Worm (Caenorhabditis elegans): ENCODE results near the gene ZC132.9.
"Not testable (repeated sequence)": the region's sequence is repeated elsewhere in the genome, so short reads cannot be mapped to it uniquely, and the experiment has no call there.

ZC132.9 gene

ce11 chrV:4299741-4300140, 20.0 kb downstream of the ZC132.9 start, which contains the start of gene ZC132.3:
TSS of gene ZC132.3 (minus strand) at chrV:4299841.
- no peak for TF ChIP-seq hlh-13 (GFP tag; optimal IDR thresholded peaks at IDR 0.05)
- no peak for TF ChIP-seq tbx-7 (tag; optimal IDR thresholded peaks at IDR 0.05)
- no peak for TF ChIP-seq ztf-16 (tag; optimal IDR thresholded peaks at IDR 0.05)
- TF ChIP-seq Y22D7AL.16 (tag; optimal IDR thresholded peaks at IDR 0.05), result no peak
- TF ChIP-seq fkh-6 (tag; optimal IDR thresholded peaks at IDR 0.05), result no peak
- no peak for TF ChIP-seq ttx-3 (tag; optimal IDR thresholded peaks at IDR 0.05)
- no peak for TF ChIP-seq ceh-30 (tag; optimal IDR thresholded peaks at IDR 0.05)

- TF ChIP-seq pat-9 (tag; optimal IDR thresholded peaks at IDR 0.05) (no peak), ceh-31 (tag; optimal IDR thresholded peaks at IDR 0.05) (no peak), K02D7.2 (tag; optimal IDR thresholded peaks at IDR 0.05) (no peak), ceh-24 (tag; optimal IDR thresholded peaks at IDR 0.05) (no peak), fkh-10 (GFP tag; optimal IDR thresholded peaks at IDR 0.05) (no peak), pha-4 (tag; optimal IDR thresholded peaks at IDR 0.05) (no peak), fax-1 (tag; optimal IDR thresholded peaks at IDR 0.05) (no peak), unc-86 (tag; optimal IDR thresholded peaks at IDR 0.05) (no peak), rnt-1 (tag; optimal IDR thresholded peaks at IDR 0.05) (no peak), nhr-11 (tag; optimal IDR thresholded peaks at IDR 0.05) (no peak), odd-2 (tag; optimal IDR thresholded peaks at IDR 0.05) (no peak), hlh-13 (GFP tag; optimal IDR thresholded peaks at IDR 0.05) (no peak), che-1 (tag; optimal IDR thresholded peaks at IDR 0.05) (no peak), ceh-22 (tag; optimal IDR thresholded peaks at IDR 0.05) (no peak), Y22D7AL.16 (tag; optimal IDR thresholded peaks at IDR 0.05) (no peak)
Observed at ce11 chrV:4298579-4298978, 21.2 kb downstream of the ZC132.9 start, which contains the start of gene ZC132.11. TSS of gene ZC132.11 (minus strand) at chrV:4298679.

ce11 chrV:4295920-4296319, 23.8 kb downstream of the ZC132.9 start, which contains the start of gene F47D2.11:
TSS of gene F47D2.11 (minus strand) at chrV:4296020.
- TF ChIP-seq npax-4 (tag; optimal IDR thresholded peaks at IDR 0.05), result no peak
- TF ChIP-seq nhr-11 (tag; optimal IDR thresholded peaks at IDR 0.05), result no peak
- no peak for TF ChIP-seq Y22D7AL.16 (tag; optimal IDR thresholded peaks at IDR 0.05)
- no peak for TF ChIP-seq pha-2 (tag; optimal IDR thresholded peaks at IDR 0.05)
- TF ChIP-seq syd-9 (tag; optimal IDR thresholded peaks at IDR 0.05), result no peak
- no peak for TF ChIP-seq ceh-34 (tag; optimal IDR thresholded peaks at IDR 0.05)
- no peak for TF ChIP-seq pat-9 (tag; optimal IDR thresholded peaks at IDR 0.05)
- no peak for TF ChIP-seq lim-6 (tag; optimal IDR thresholded peaks at IDR 0.05)
- no peak for TF ChIP-seq nfya-1 (tag; optimal IDR thresholded peaks at IDR 0.05)
- TF ChIP-seq C08G9.2 (tag; optimal IDR thresholded peaks at IDR 0.05), result no peak
- no peak for TF ChIP-seq sdc-2 (tag; optimal IDR thresholded peaks at IDR 0.05)
- no peak for TF ChIP-seq pag-3 (tag; optimal IDR thresholded peaks at IDR 0.05; ENCODE audit: borderline replicate concordance)
- no peak for TF ChIP-seq odd-2 (tag; optimal IDR thresholded peaks at IDR 0.05)
- TF ChIP-seq fax-1 (tag; optimal IDR thresholded peaks at IDR 0.05), result no peak
- no peak for TF ChIP-seq unc-42 (tag; optimal IDR thresholded peaks at IDR 0.05)
- no peak for TF ChIP-seq ceh-45 (GFP tag; IDR thresholded peaks at IDR 0.05)
- TF ChIP-seq ceh-48 (tag; optimal IDR thresholded peaks at IDR 0.05), result no peak
- no peak for TF ChIP-seq hlh-30 (tag; optimal IDR thresholded peaks at IDR 0.05; ENCODE audit: insufficient read depth)

- not testable (repeated sequence) for TF ChIP-seq ceh-34 (tag; optimal IDR thresholded peaks at IDR 0.05); ama-1 (optimal IDR thresholded peaks at IDR 0.05); pqm-1 (tag; optimal IDR thresholded peaks at IDR 0.05)
Observed at ce11 chrV:4293425-4293824, 26.3 kb downstream of the ZC132.9 start, which contains the start of gene srh-194. TSS of gene srh-194 (minus strand) at chrV:4293525.

ce11 chrV:4290093-4290492, 29.7 kb downstream of the ZC132.9 start, which contains the start of gene srh-193:
TSS of gene srh-193 (minus strand) at chrV:4290193.
- not testable (repeated sequence) for TF ChIP-seq ama-1 (optimal IDR thresholded peaks at IDR 0.05); odd-2 (tag; optimal IDR thresholded peaks at IDR 0.05); ceh-48 (tag; optimal IDR thresholded peaks at IDR 0.05)

All from whole organism, late embryonic.